Worm (Caenorhabditis elegans) whole organism, mixed stage, embryonic: ENCODE measurements around the gene ugt-63.

Experiments used
- mab-5 ChIP-seq: fragments of 150-350 bp; optimal IDR thresholded peaks from 2 replicates; lab custom pipeline; 2014; ENCODE audit warnings: missing biosample characterization, missing genetic modification characterization
- mls-2 ChIP-seq: sonication (generic microtip); optimal IDR thresholded peaks from 2 replicates; lab custom pipeline; 2016; ENCODE audit warnings: mild to moderate bottlenecking, missing genetic modification characterization, moderate library complexity, missing compliant biosample characterization
- unc-39 ChIP-seq: fragments of 150-350 bp; optimal IDR thresholded peaks from 2 replicates; lab custom pipeline; 2014; ENCODE audit warnings: missing biosample characterization, missing genetic modification characterization
- unc-62 ChIP-seq: fragments of 150-350 bp; optimal IDR thresholded peaks from 2 replicates; lab custom pipeline; 2014; ENCODE audit warnings: missing biosample characterization, missing genetic modification reagents, missing genetic modification characterization
- zip-8 ChIP-seq: fragments of 150-350 bp; optimal IDR thresholded peaks from 2 replicates; lab custom pipeline; 2014; ENCODE audit warnings: missing biosample characterization, missing genetic modification characterization

ce11 chrV:5155516-5155915 is 44.9 kb upstream of the ugt-63 start, which contains the start of gene srx-38:
- TF ChIP-seq zip-8 (tag; lab: Kevin White, UChicago) (no peak), mab-5 (tag; lab: Kevin White, UChicago) (no peak), unc-39 (tag; lab: Kevin White, UChicago) (no peak), unc-62 (GFP tag; lab: Kevin White, UChicago) (no peak), mls-2 (tag; lab: Kevin White, UChicago) (no peak)
